Worm (Caenorhabditis elegans): ENCODE measurements around the gene athp-3.

ce11 chrIV:17093701-17094100 lies 45.5 kb upstream of the athp-3 start, which contains the start of gene Y116A8C.29:
- TF ChIP-seq flt-1 (GFP tag; IDR thresholded peaks at IDR 0.05): no peak
- no peak for TF ChIP-seq scrt-1 (GFP tag; IDR thresholded peaks at IDR 0.05)
- TF ChIP-seq F13C5.2 (tag; optimal IDR thresholded peaks at IDR 0.05): no peak
- TF ChIP-seq sea-1 (GFP tag; conservative IDR thresholded peaks at IDR 0.05): no peak
- no peak for TF ChIP-seq pes-1 (GFP tag; IDR thresholded peaks at IDR 0.05)
- TF ChIP-seq ama-1 (optimal IDR thresholded peaks at IDR 0.05): no peak
- TF ChIP-seq ceh-36 (tag; optimal IDR thresholded peaks at IDR 0.05): no peak
- no peak for TF ChIP-seq ets-7 (tag; optimal IDR thresholded peaks at IDR 0.05)
- no peak for TF ChIP-seq hmbx-1 (tag; optimal IDR thresholded peaks at IDR 0.05)

All from whole organism, early embryonic.